Fruit fly (Drosophila melanogaster): Measurements from ENCODE around the gene RfC3.

dm6 chr2L:10428528-10428927, 9.5 kb downstream of the RfC3 start, which contains the start of gene CG5188:
- no peak for TF ChIP-seq CG16779 (tag; optimal IDR thresholded peaks at IDR 0.05)
- peak; percentile 4 for TF ChIP-seq Lpt (GFP tag; optimal IDR thresholded peaks at IDR 0.05)
- no peak; the same call in 2 of the 3 replicates for TF ChIP-seq eg (GFP tag; IDR thresholded peaks at IDR 0.05)
- TF ChIP-seq Hr4 (GFP tag; optimal IDR thresholded peaks at IDR 0.05): no peak
- TF ChIP-seq CG8319 (GFP tag; optimal IDR thresholded peaks at IDR 0.05): no peak
- TF ChIP-seq lz (GFP tag; optimal IDR thresholded peaks at IDR 0.05): peak; percentile 65
- TF ChIP-seq CG6854 (GFP tag; optimal IDR thresholded peaks at IDR 0.05): no peak
- TF ChIP-seq salr (GFP tag; optimal IDR thresholded peaks at IDR 0.05): no peak
- peak; percentile 35 for TF ChIP-seq CG6792 (GFP tag; optimal IDR thresholded peaks at IDR 0.05)
- peak; percentile 15 for TF ChIP-seq Hr39 (GFP tag; optimal IDR thresholded peaks at IDR 0.05)
- TF ChIP-seq pdm3 (GFP tag; optimal IDR thresholded peaks at IDR 0.05): no peak
- peak; percentile 69 for TF ChIP-seq CG15336 (GFP tag; IDR thresholded peaks at IDR 0.05)
- no peak for TF ChIP-seq CG11294 (GFP tag; IDR thresholded peaks at IDR 0.05)
